Fruit fly (Drosophila melanogaster): ENCODE results near the gene CG4830.

Gene CG4830

dm6 chr3R:12253887-12254286, 43.7 kb upstream of the CG4830 start, which contains the start of gene CG3942:
TSS of gene CG3942 (plus strand) at chr3R:12254187.
- TF ChIP-seq CG9705 (GFP tag; optimal IDR thresholded peaks at IDR 0.05), result no peak
- TF ChIP-seq ey (GFP tag; optimal IDR thresholded peaks at IDR 0.05), result no peak
- TF ChIP-seq Rel (GFP tag; optimal IDR thresholded peaks at IDR 0.05), result no peak
- no peak for TF ChIP-seq Rel (tag; optimal IDR thresholded peaks at IDR 0.05)
- TF ChIP-seq usp (GFP tag; optimal IDR thresholded peaks at IDR 0.05), result no peak
- TF ChIP-seq br (GFP tag; optimal IDR thresholded peaks at IDR 0.05), result no peak

DNA sequence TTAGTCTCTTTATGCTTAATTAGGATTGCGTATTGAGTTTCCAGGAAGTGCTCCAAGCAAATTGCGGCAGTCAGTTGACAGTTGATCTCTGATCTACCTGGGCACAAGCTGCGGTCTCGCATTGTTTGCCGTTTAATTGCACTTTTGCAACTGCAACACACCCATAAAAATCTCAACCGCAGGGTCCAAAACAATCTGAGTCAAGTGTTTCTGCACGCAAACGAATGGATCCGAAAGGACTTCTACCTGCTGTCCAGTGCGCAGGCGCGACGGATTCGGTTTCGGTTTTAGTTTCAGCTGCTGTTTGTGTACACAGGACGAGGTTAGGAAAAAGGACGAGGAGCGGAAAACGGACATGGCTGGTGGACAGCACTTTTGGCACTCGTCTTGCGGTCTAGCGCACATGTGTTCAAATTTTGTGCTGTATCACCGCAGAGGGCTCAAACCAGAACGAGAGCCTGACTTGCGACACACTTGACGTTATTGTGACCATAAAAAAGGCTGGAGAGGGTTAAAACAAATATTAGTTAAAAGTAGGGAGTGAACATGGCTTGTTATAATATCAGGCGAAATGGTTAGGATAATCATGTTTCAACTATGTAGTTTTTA, 42.4 kb upstream of the CG4830 start:
- TF ChIP-seq ey (GFP tag; optimal IDR thresholded peaks at IDR 0.05) (no peak), foxo (GFP tag; optimal IDR thresholded peaks at IDR 0.05) (no peak), psq (GFP tag; optimal IDR thresholded peaks at IDR 0.05) (no peak), fru (GFP tag; optimal IDR thresholded peaks at IDR 0.05) (no peak), GATAd (GFP tag; optimal IDR thresholded peaks at IDR 0.05) (no peak), Vsx2 (GFP tag; optimal IDR thresholded peaks at IDR 0.05; ENCODE audit: partially characterized antibody) (no peak), dl (GFP tag; optimal IDR thresholded peaks at IDR 0.05; ENCODE audit: insufficient read depth in 1 of 2, partially characterized antibody in 2 of 2) (no peak), Hr78 (GFP tag; optimal IDR thresholded peaks at IDR 0.05) (no peak), jim (GFP tag; optimal IDR thresholded peaks at IDR 0.05) (no peak), sv (GFP tag; optimal IDR thresholded peaks at IDR 0.05) (no peak), dsf (GFP tag; optimal IDR thresholded peaks at IDR 0.05; ENCODE audit: borderline replicate concordance) (no peak), usp (GFP tag; optimal IDR thresholded peaks at IDR 0.05) (no peak), HLH106 (tag; optimal IDR thresholded peaks at IDR 0.05) (no peak), Jra (GFP tag; optimal IDR thresholded peaks at IDR 0.05) (no peak), woc (GFP tag; optimal IDR thresholded peaks at IDR 0.05) (no peak), sage (GFP tag; optimal IDR thresholded peaks at IDR 0.05) (no peak), CrebA (GFP tag; optimal IDR thresholded peaks at IDR 0.05; ENCODE audit: borderline replicate concordance) (no peak)

DNA sequence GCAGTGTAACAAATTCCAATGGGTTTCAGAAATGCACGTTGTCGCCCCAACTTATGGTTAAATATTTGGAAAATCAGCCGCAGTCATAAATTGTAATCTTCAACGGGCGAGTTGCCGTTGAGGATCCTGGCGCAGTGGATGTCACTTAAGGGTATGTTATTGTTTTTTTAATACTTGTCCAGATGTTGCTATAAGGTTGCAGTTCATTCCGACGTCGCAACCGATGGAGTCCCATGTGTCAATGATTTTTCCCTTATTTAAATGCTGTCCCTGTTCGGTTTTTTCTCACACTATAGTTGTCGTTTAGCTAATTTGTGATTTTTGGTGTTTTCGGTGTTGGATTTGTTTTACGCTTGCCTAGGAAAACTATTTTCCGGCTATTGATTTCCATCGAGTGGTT, 41.4 kb upstream of the CG4830 start:
- TF ChIP-seq lola (GFP tag; optimal IDR thresholded peaks at IDR 0.05) (no peak), psq (GFP tag; optimal IDR thresholded peaks at IDR 0.05) (no peak), ey (GFP tag; optimal IDR thresholded peaks at IDR 0.05) (no peak), OdsH (GFP tag; optimal IDR thresholded peaks at IDR 0.05) (no peak), sage (GFP tag; optimal IDR thresholded peaks at IDR 0.05) (no peak), CG32264 (GFP tag; optimal IDR thresholded peaks at IDR 0.05) (no peak), foxo (GFP tag; optimal IDR thresholded peaks at IDR 0.05) (no peak), CrebA (GFP tag; optimal IDR thresholded peaks at IDR 0.05; ENCODE audit: borderline replicate concordance) (no peak), usp (GFP tag; optimal IDR thresholded peaks at IDR 0.05) (no peak), woc (GFP tag; optimal IDR thresholded peaks at IDR 0.05) (no peak), Dif (GFP tag; optimal IDR thresholded peaks at IDR 0.05; ENCODE audit: partially characterized antibody) (no peak), rgr (GFP tag; optimal IDR thresholded peaks at IDR 0.05) (no peak), Myc (optimal IDR thresholded peaks at IDR 0.05) (no peak), Sp1 (GFP tag; optimal IDR thresholded peaks at IDR 0.05) (no peak)

DNA sequence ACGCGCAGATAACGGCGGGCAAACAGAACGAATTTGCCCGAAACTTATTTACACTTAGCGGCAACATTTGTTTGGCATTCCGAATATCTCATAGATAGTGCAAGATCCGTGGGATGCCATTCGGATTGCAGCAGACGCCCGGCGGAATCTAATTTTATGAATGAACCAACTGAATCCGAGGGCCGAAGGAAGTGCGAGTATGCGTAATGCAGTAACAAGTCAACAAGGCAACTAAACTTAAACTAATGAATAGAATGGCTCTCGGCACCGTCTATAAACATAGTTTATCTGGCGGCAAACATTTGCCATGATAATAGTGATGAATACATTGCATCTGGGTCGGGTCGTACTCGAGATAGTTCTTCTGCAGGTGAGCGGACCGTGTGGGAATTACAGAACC, 40.0 kb upstream of the CG4830 start:
- no peak for TF ChIP-seq Dif (GFP tag; optimal IDR thresholded peaks at IDR 0.05; ENCODE audit: partially characterized antibody)
- TF ChIP-seq fru (GFP tag; optimal IDR thresholded peaks at IDR 0.05), result no peak
- no peak for TF ChIP-seq Sp1 (GFP tag; optimal IDR thresholded peaks at IDR 0.05)
- TF ChIP-seq Hr83 (GFP tag; optimal IDR thresholded peaks at IDR 0.05; ENCODE audit: poor library complexity, severe bottlenecking), result no peak
- TF ChIP-seq CG32264 (GFP tag; optimal IDR thresholded peaks at IDR 0.05), result no peak
- no peak for TF ChIP-seq sv (GFP tag; optimal IDR thresholded peaks at IDR 0.05)
- no peak for TF ChIP-seq sage (GFP tag; optimal IDR thresholded peaks at IDR 0.05)
- no peak for TF ChIP-seq lola (GFP tag; optimal IDR thresholded peaks at IDR 0.05)
- no peak for TF ChIP-seq foxo (GFP tag; optimal IDR thresholded peaks at IDR 0.05)
- no peak for TF ChIP-seq CrebA (GFP tag; optimal IDR thresholded peaks at IDR 0.05; ENCODE audit: borderline replicate concordance)
- TF ChIP-seq Jra (GFP tag; optimal IDR thresholded peaks at IDR 0.05), result no peak
- no peak for TF ChIP-seq jim (GFP tag; optimal IDR thresholded peaks at IDR 0.05)
- no peak for TF ChIP-seq Myc (optimal IDR thresholded peaks at IDR 0.05)
- TF ChIP-seq br (GFP tag; optimal IDR thresholded peaks at IDR 0.05), result no peak
- TF ChIP-seq Mio (GFP tag; optimal IDR thresholded peaks at IDR 0.05), result no peak

DNA sequence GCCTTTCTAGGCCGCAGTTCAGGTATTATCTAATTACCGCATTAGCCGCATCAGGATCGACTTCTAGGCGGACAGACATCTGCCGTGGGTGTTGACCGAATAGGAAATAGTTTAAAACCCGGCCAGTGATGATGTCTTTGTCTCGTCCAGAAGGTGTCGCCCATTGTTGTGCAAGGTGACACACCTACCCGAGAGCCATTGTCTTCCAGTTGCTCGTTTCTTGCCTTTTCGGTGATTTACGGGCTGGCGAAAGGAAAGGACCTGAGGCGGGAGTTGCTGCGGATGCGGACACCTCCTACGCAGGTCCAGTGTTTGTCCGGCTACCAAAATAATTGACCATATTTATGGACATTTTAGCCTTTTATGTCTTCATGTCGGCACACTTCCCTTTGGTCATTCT, 38.1 kb upstream of the CG4830 start:
- no peak for TF ChIP-seq ey (GFP tag; optimal IDR thresholded peaks at IDR 0.05)
- no peak for TF ChIP-seq dl (GFP tag; optimal IDR thresholded peaks at IDR 0.05; ENCODE audit: insufficient read depth in 1 of 2, partially characterized antibody in 2 of 2)
- TF ChIP-seq GATAd (GFP tag; optimal IDR thresholded peaks at IDR 0.05), result no peak
- TF ChIP-seq Vsx2 (GFP tag; optimal IDR thresholded peaks at IDR 0.05; ENCODE audit: partially characterized antibody), result no peak
- no peak for TF ChIP-seq br (GFP tag; optimal IDR thresholded peaks at IDR 0.05)
- no peak for TF ChIP-seq fru (GFP tag; optimal IDR thresholded peaks at IDR 0.05)
- TF ChIP-seq Sp1 (GFP tag; optimal IDR thresholded peaks at IDR 0.05), result no peak
- no peak for TF ChIP-seq dmrt93B (GFP tag; optimal IDR thresholded peaks at IDR 0.05)
- TF ChIP-seq Hr78 (GFP tag; optimal IDR thresholded peaks at IDR 0.05), result no peak
- no peak for TF ChIP-seq tai (GFP tag; optimal IDR thresholded peaks at IDR 0.05)
- TF ChIP-seq Hnf4 (GFP tag; optimal IDR thresholded peaks at IDR 0.05), result no peak
